Fruit fly (Drosophila melanogaster) whole organism, embryonic: Measurements from ENCODE around the gene Spx.
A peak's percentile ranks its signal among the peaks of the same experiment; 100 is the strongest.

Source experiments
- Atf-2 ChIP-seq: fragments of 200-800 bp; sonication (Bioruptor generic); optimal IDR thresholded peaks from 2 replicates; lab custom pipeline; 2016; ENCODE audit warnings: missing biosample characterization, missing genetic modification characterization
- CG15479 ChIP-seq: fragments of 200-800 bp; sonication (Bioruptor generic); optimal IDR thresholded peaks from 3 replicates; lab custom pipeline; 2019; ENCODE audit warnings: missing biosample characterization, mild to moderate bottlenecking, missing genetic modification characterization, moderate library complexity
- CG6765 ChIP-seq: fragments of 200-800 bp; sonication (Bioruptor generic); optimal IDR thresholded peaks from 3 replicates; lab custom pipeline; 2017; ENCODE audit warnings: missing biosample characterization, mild to moderate bottlenecking, missing genetic modification characterization
- CG8924 ChIP-seq: fragments of 200-800 bp; optimal IDR thresholded peaks from 3 replicates; lab custom pipeline; 2019; ENCODE audit warnings: missing biosample characterization, mild to moderate bottlenecking, missing genetic modification characterization, moderate library complexity
- Camta ChIP-seq: fragments of 200-800 bp; sonication (Bioruptor generic); optimal IDR thresholded peaks from 2 replicates; lab custom pipeline; 2016; ENCODE audit warnings: missing biosample characterization, missing genetic modification characterization
- CkIIα-i1 ChIP-seq: fragments of 200-800 bp; sonication (Bioruptor generic); IDR thresholded peaks from 2 replicates; pipeline ENCODE4 v1.3.6; 2022; ENCODE audit warnings: missing biosample characterization, missing genetic modification characterization
- Dek ChIP-seq: fragments of 200-800 bp; sonication (Bioruptor generic); optimal IDR thresholded peaks from 3 replicates; lab custom pipeline; 2019; ENCODE audit warnings: missing biosample characterization, mild to moderate bottlenecking, missing genetic modification characterization, moderate library complexity
- br ChIP-seq: fragments of >200 bp; optimal IDR thresholded peaks from 2 replicates; lab custom pipeline; 2017
- dan ChIP-seq: fragments of 200-800 bp; sonication (Bioruptor generic); IDR thresholded peaks from 2 replicates; pipeline ENCODE4 v1.3.6; 2022; ENCODE audit warnings: missing biosample characterization, missing genetic modification characterization
- ems ChIP-seq: fragments of 200-800 bp; sonication (Bioruptor generic); optimal IDR thresholded peaks from 3 replicates; lab custom pipeline; 2016; ENCODE audit warnings: missing biosample characterization, missing genetic modification characterization
- eve ChIP-seq, 2 experiments: fragments of >200 bp; optimal IDR thresholded peaks; 2 replicates each; lab custom pipeline; 2017; ENCODE audit warnings: missing biosample characterization in 2 of 2, missing genetic modification characterization in 2 of 2
- nerfin-1 ChIP-seq: fragments of 200-800 bp; sonication (Bioruptor generic); optimal IDR thresholded peaks from 3 replicates; lab custom pipeline; 2019; ENCODE audit warnings: missing biosample characterization, mild to moderate bottlenecking, missing genetic modification characterization, moderate library complexity
- onecut ChIP-seq: fragments of 200-800 bp; sonication (Bioruptor generic); IDR thresholded peaks from 2 replicates; pipeline ENCODE4 v1.3.6; 2022; ENCODE audit warnings: missing biosample characterization, missing genetic modification characterization
- stc ChIP-seq: fragments of 200-800 bp; sonication (Bioruptor generic); IDR thresholded peaks from 2 replicates; pipeline ENCODE4 v1.3.6; 2022; ENCODE audit warnings: missing biosample characterization, missing genetic modification characterization

dm6 chrX:6278879-6279628 is 23.4 kb downstream of the Spx start:
- no peak for TF ChIP-seq stc (GFP tag; lab: Robert Waterston, UW)
- TF ChIP-seq CkIIα-i1, result no peak
- no peak for TF ChIP-seq br (lab: Kevin White, UChicago)
- no peak for TF ChIP-seq CG6765 (GFP tag; lab: Kevin White, UChicago)
- TF ChIP-seq onecut, result no peak
- peak; percentile 56 for TF ChIP-seq CG15479 (GFP tag; lab: Kevin White, UChicago)
- TF ChIP-seq nerfin-1 (tag; lab: Kevin White, UChicago), result peak; percentile 25
- TF ChIP-seq CG8924 (tag; lab: Kevin White, UChicago), result peak; percentile 26
- peak; percentile 41 for TF ChIP-seq Camta (GFP tag; lab: Kevin White, UChicago)
- TF ChIP-seq dan (GFP tag; lab: Robert Waterston, UW), result no peak
- TF ChIP-seq eve (GFP tag; optimal IDR thresholded peaks at IDR 0.05; lab: Kevin White, UChicago), result no peak
- peak; percentile 33 for TF ChIP-seq Atf-2
- TF ChIP-seq ems (GFP tag; lab: Kevin White, UChicago), result no peak
- TF ChIP-seq Dek, result peak; percentile 11
